Fruit fly (Drosophila melanogaster) Kc167 (cell line): ENCODE results near the gene CG14568.

ENCODE experiments used
- Myc ChIP-seq: fragments of >200 bp; optimal IDR thresholded peaks from 2 replicates; lab custom pipeline; 2017; ENCODE audit warnings: missing external identifiers
- Sin3A ChIP-seq: fragments of >200 bp; optimal IDR thresholded peaks from 2 replicates; lab custom pipeline; 2018; ENCODE audit warnings: missing external identifiers
- h ChIP-seq: fragments of >200 bp; optimal IDR thresholded peaks from 3 replicates; lab custom pipeline; 2018; ENCODE audit warnings: missing external identifiers
- insv ChIP-seq: fragments of >200 bp; optimal IDR thresholded peaks from 3 replicates; lab custom pipeline; 2018; ENCODE audit warnings: missing external identifiers
- psq ChIP-seq: fragments of >200 bp; optimal IDR thresholded peaks from 2 replicates; lab custom pipeline; 2017; ENCODE audit warnings: missing external identifiers

DNA sequence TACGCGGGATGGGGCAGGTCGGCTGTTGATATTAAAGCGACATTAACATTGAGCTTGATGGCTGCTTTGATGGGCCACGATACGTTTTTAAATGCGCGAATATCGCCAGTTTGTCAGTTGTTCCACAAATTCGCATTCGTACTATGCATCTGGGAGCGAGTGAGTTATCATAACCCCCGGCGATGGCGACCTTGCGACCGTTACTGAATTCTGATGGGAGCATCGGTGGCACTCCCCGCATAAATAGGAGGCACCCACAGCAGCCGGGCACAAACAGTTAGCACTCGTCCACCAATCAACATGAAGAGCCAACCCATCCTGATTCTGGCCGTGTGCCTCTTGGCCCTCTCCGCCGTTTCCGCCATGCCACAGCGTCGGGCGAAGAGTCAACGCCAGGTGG lies 23.6 kb upstream of the CG14568 start, which contains the start of gene CG14564:
- TF ChIP-seq psq (lab: Kevin White, UChicago): no peak
- no peak for TF ChIP-seq Myc (lab: Kevin White, UChicago)
- TF ChIP-seq Sin3A (lab: Kevin White, UChicago): no peak
- no peak for TF ChIP-seq h (lab: Kevin White, UChicago)
- TF ChIP-seq insv (lab: Kevin White, UChicago): no peak
